Fruit fly (Drosophila melanogaster) whole organism, pupa: ENCODE data around the gene CG18094.

Experiments
- CG12605 ChIP-seq: fragments of 200-800 bp; sonication (Bioruptor generic); IDR thresholded peaks from 2 replicates; pipeline ENCODE4 v1.3.6; 2022; ENCODE audit warnings: missing biosample characterization, missing genetic modification characterization
- CG13204 ChIP-seq: fragments of 200-800 bp; sonication (Bioruptor generic); optimal IDR thresholded peaks from 2 replicates; lab custom pipeline; 2018; ENCODE audit warnings: missing biosample characterization, mild to moderate bottlenecking, missing genetic modification characterization, moderate library complexity
- CG14655 ChIP-seq: fragments of 200-800 bp; sonication (Bioruptor generic); optimal IDR thresholded peaks from 3 replicates; lab custom pipeline; 2017; ENCODE audit warnings: mild to moderate bottlenecking, missing biosample characterization, missing genetic modification reagents, missing genetic modification characterization
- CG17806 ChIP-seq: fragments of 200-800 bp; sonication (Bioruptor generic); optimal IDR thresholded peaks from 2 replicates; lab custom pipeline; 2018; ENCODE audit warnings: missing biosample characterization, mild to moderate bottlenecking, missing genetic modification characterization, moderate library complexity
- CG32121 ChIP-seq: fragments of 200-800 bp; sonication (Bioruptor generic); IDR thresholded peaks from 2 replicates; pipeline ENCODE4 v1.3.6; 2022; ENCODE audit warnings: missing biosample characterization, missing genetic modification characterization
- CG34367 ChIP-seq: fragments of 200-800 bp; sonication (Bioruptor generic); optimal IDR thresholded peaks from 2 replicates; lab custom pipeline; 2018; ENCODE audit warnings: missing biosample characterization, mild to moderate bottlenecking, missing genetic modification characterization
- CG4496 ChIP-seq: fragments of 200-800 bp; sonication (Bioruptor generic); IDR thresholded peaks from 3 replicates; pipeline ENCODE4 v1.3.6; 2022; ENCODE audit warnings: missing biosample characterization, missing genetic modification characterization
- CG8159 ChIP-seq: fragments of 200-800 bp; sonication (Bioruptor generic); optimal IDR thresholded peaks from 3 replicates; lab custom pipeline; 2018; ENCODE audit warnings: missing biosample characterization, mild to moderate bottlenecking, missing genetic modification characterization, moderate library complexity
- CG9948 ChIP-seq: fragments of 200-800 bp; sonication (Bioruptor generic); optimal IDR thresholded peaks from 2 replicates; lab custom pipeline; 2018; ENCODE audit warnings: missing biosample characterization, mild to moderate bottlenecking, missing genetic modification characterization, moderate library complexity
- Ets98B ChIP-seq: fragments of 200-800 bp; sonication (Bioruptor generic); IDR thresholded peaks from 2 replicates; pipeline ENCODE4 v1.3.6; 2022; ENCODE audit warnings: missing biosample characterization, missing genetic modification characterization
- Pif1B ChIP-seq: fragments of 200-800 bp; sonication (Bioruptor generic); optimal IDR thresholded peaks from 3 replicates; lab custom pipeline; 2016; ENCODE audit warnings: missing biosample characterization, missing genetic modification characterization
- fd96Ca ChIP-seq: fragments of 200-800 bp; sonication (Bioruptor generic); IDR thresholded peaks from 3 replicates; pipeline ENCODE4 v1.3.6; 2022; ENCODE audit warnings: missing biosample characterization, missing genetic modification characterization
- gl ChIP-seq: fragments of 200-800 bp; sonication (Bioruptor generic); optimal IDR thresholded peaks from 2 replicates; lab custom pipeline; 2018; ENCODE audit warnings: missing biosample characterization, mild to moderate bottlenecking, missing genetic modification characterization

DNA sequence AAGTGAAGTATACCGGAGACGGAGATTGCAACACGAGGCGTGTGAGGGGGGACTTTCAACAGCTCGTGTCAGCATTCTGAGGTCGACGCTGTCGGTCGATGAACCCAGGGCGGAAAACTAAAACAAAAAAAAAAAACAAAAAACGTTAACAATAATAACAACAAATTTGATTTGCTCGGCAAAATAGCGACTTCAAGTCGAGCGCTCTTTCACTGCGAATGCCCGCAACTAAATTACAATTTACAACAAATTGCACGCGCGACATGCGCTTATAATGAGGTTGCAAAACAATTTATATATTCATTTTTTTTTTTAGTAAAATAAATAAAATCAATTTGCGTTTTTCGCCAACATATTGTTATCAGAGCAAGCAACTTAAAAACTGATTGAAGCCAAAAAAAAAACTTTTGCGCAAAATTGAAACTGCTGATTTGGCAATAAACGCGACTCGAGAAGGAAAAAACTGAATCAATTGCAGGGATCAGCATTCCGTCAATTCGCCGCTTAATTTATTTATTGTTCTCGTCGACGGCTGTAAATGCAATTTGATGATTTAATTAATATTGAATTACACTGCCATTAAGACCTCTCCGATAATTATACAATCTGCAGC lies 16.6 kb upstream of the CG18094 start:
- TF ChIP-seq CG13204 (GFP tag; lab: Kevin White, UChicago): no peak
- no peak for TF ChIP-seq Pif1B
- no peak for TF ChIP-seq gl (tag; lab: Kevin White, UChicago)
- no peak for TF ChIP-seq Ets98B (GFP tag; lab: Robert Waterston, UW)
- TF ChIP-seq CG12605 (GFP tag; lab: Robert Waterston, UW): no peak
- no peak for TF ChIP-seq CG9948 (tag; lab: Kevin White, UChicago)
- no peak for TF ChIP-seq CG17806 (tag; lab: Kevin White, UChicago)
- TF ChIP-seq CG8159 (tag; lab: Kevin White, UChicago): no peak
- TF ChIP-seq CG34367: no peak
- no peak for TF ChIP-seq CG4496 (GFP tag; lab: Robert Waterston, UW)
- TF ChIP-seq fd96Ca: no peak
- no peak for TF ChIP-seq CG32121 (GFP tag; lab: Robert Waterston, UW)
- TF ChIP-seq CG14655 (GFP tag; lab: Kevin White, UChicago): no peak
